Worm (Caenorhabditis elegans): ENCODE results near the gene hdl-2.

- TF ChIP-seq tab-1 (GFP tag; IDR thresholded peaks at IDR 0.05), result no peak
- no peak for TF ChIP-seq flt-1 (GFP tag; IDR thresholded peaks at IDR 0.05)
- TF ChIP-seq ztf-29 (GFP tag; IDR thresholded peaks at IDR 0.05), result peak; percentile 36; the same call in 1 of the 2 replicates
- TF ChIP-seq med-1 (GFP tag; optimal IDR thresholded peaks at IDR 0.05; ENCODE audit: insufficient read depth), result no peak
- no peak for TF ChIP-seq klf-2 (GFP tag; conservative IDR thresholded peaks at IDR 0.05)
- no peak for TF ChIP-seq T22C8.4 (GFP tag; IDR thresholded peaks at IDR 0.05)
- no peak for TF ChIP-seq cog-1 (tag; optimal IDR thresholded peaks at IDR 0.05)
Observed at ce11 chrIV:8891131-8891530, 17.2 kb downstream of the hdl-2 start, which contains the start of gene spr-2.

Measured in whole organism, midembryonic.